Fruit fly (Drosophila melanogaster) whole organism, wandering third instar larva: Measurements from ENCODE around the gene CG3999.

ENCODE experiments used
- CrebA ChIP-seq: fragments of 200-800 bp; sonication (Bioruptor generic); optimal IDR thresholded peaks from 2 replicates; lab custom pipeline; 2016; ENCODE audit warnings: missing biosample characterization, mild to moderate bottlenecking, missing genetic modification characterization, borderline replicate concordance
- HLH106 ChIP-seq: fragments of 200-800 bp; optimal IDR thresholded peaks from 3 replicates; lab custom pipeline; 2019; ENCODE audit warnings: missing biosample characterization, mild to moderate bottlenecking, missing genetic modification characterization, moderate library complexity
- foxo ChIP-seq, 2 experiments: fragments of 200-800 bp; sonication (Bioruptor generic); optimal IDR thresholded peaks; 2 replicates in 1 of 2; 3 replicates in 1 of 2; lab custom pipeline; 2016 to 2017; ENCODE audit warnings: missing biosample characterization in 2 of 2, missing genetic modification characterization in 2 of 2
- fru ChIP-seq: fragments of 200-800 bp; sonication (Bioruptor generic); optimal IDR thresholded peaks from 3 replicates; lab custom pipeline; 2016; ENCODE audit warnings: missing biosample characterization, mild to moderate bottlenecking, missing genetic modification characterization
- pan ChIP-seq: fragments of >200 bp; optimal IDR thresholded peaks from 2 replicates; lab custom pipeline; 2017
- psq ChIP-seq: fragments of 200-800 bp; sonication (Bioruptor generic); optimal IDR thresholded peaks from 3 replicates; lab custom pipeline; 2017; ENCODE audit warnings: missing biosample characterization, mild to moderate bottlenecking, missing genetic modification characterization, moderate library complexity
- woc ChIP-seq: sonication (Bioruptor generic); optimal IDR thresholded peaks from 2 replicates; lab custom pipeline; 2016; ENCODE audit warnings: missing biosample characterization, mild to moderate bottlenecking, missing genetic modification characterization

dm6 chr3R:10225390-10225789 is 25.9 kb upstream of the CG3999 start, which contains the start of gene CG42795:
- TF ChIP-seq pan (lab: Kevin White, UChicago) (no peak), HLH106 (tag; lab: Kevin White, UChicago) (no peak), woc (GFP tag; lab: Kevin White, UChicago) (no peak), foxo (GFP tag; optimal IDR thresholded peaks at IDR 0.05; lab: Kevin White, UChicago) (no peak), psq (no peak), fru (GFP tag; lab: Kevin White, UChicago) (no peak), CrebA (GFP tag; lab: Kevin White, UChicago) (no peak)
